Worm (Caenorhabditis elegans): ENCODE measurements around the gene nhr-158.

- TF ChIP-seq him-1 (tag; optimal IDR thresholded peaks at IDR 0.05) (no peak), W03F9.2 (tag; optimal IDR thresholded peaks at IDR 0.05) (no peak), dao-5 (tag; optimal IDR thresholded peaks at IDR 0.05) (no peak)
Observed at ce11 chrV:3870359-3870758, 3.6 kb downstream of the nhr-158 start.

Measured in whole organism, L4/young adult.